Worm (Caenorhabditis elegans): ENCODE data around the gene coq-6.

coq-6 gene

DNA sequence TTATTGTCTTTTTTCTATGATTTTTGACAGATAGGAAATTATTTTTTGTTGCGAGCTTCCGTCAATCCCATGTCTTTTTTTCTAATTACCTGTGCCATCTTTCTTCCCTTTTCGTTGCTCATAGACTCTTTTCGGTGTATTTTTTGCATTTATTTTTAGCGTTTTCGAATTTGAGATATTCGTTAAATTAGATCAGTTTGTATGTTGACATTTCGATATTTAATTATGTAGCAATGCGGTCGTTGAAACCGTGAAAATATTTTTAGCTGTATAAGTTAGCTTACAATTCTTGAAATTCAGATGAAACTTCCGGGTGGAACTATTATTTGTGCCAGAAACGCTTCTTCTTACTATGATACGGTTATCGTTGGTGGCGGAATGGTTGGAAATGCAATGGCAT is at the start of gene coq-6:
Gene coq-6 (plus strand): TSS at position 301 of the 400 bp plus-strand sequence.
- no peak for TF ChIP-seq unc-62 (GFP tag; optimal IDR thresholded peaks at IDR 0.05)

DNA sequence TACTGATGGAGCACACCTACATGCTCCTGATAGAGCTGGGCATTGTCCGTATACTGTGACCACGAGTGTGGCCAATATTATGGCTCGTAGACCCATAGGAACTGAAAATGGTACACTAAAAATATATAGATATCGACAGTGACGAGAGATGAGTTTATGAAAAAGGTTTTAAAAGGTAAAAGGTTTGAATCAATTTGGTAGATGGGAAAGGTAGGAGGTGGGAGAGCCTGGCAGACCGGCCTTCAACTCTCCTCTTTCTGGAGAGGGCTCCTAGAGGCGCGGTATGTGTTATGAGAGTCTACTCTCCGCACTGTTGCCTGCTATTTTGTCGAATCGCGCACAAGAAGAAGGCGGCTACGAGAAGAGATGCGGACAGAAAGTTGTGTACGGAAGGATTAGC is 49.1 kb upstream of the coq-6 start, which contains the start of gene lron-2:
Gene lron-2 (minus strand): TSS at position 101 of the 400 bp plus-strand sequence.
- TF ChIP-seq unc-62 (GFP tag; optimal IDR thresholded peaks at IDR 0.05): no peak

- no peak for TF ChIP-seq unc-62 (GFP tag; optimal IDR thresholded peaks at IDR 0.05)
Observed at ce11 chrV:9291919-9292318, 44.6 kb upstream of the coq-6 start, which contains the start of gene ZK682.7. Gene ZK682.7, minus strand, starts transcription at chrV:9292165.

DNA sequence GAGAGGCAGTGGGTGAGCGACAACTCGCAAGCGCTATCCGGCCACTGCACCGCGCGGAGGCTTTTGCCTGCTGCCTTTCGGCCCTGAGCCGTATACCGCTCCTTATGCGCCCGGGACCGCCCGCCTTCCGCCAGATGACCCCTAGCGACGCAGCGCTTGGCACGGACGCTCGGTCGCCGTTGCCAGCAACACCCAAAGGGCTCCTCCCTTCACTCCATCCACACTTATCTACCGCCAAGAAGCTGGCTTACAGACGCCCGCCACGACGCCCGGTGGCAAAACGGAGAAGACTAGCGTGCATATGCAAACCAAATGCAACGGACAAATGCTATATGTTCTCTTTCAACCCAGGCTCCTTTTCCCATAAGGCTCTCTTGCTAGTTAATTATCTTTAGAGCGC is 43.2 kb upstream of the coq-6 start:
- TF ChIP-seq unc-62 (GFP tag; optimal IDR thresholded peaks at IDR 0.05): no peak

DNA sequence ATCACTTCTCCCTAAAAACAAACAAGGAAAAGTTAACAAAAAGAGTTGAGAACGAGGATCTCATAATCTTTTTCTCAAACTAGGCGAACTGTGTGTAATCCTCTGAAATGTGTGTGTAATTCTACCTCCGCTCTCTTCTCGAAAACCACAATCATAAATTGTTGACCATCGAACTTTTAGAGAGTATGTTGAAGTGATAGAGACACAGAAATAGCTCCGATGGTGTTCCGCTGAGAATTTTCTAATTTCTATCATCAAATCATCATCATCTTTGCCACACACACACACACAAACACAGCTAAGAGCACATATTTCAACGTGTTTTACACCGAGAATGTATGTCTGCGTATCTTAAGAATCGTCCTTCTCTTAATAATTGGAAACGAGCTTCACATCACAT is 41.0 kb upstream of the coq-6 start:
- TF ChIP-seq unc-62 (GFP tag; optimal IDR thresholded peaks at IDR 0.05): no peak

DNA sequence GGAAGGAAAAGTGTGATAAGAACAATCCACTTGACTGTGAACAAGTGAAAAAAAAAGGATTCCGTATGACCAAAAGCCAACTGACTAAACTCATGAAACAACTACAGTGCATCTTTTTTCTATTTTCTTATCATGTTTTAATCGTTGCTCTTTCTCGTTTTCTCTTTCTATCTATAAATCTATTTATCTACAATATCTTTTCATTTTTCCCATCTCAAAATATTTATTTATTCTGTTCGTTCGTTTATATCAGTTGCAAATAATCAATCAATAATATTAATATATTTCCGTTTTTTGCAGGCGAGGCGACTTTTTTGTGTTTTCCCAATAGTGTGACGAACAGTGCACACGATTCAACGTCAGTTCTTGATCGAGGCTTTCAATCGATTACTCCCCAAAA is 39.2 kb upstream of the coq-6 start, which contains the start of gene F44A2.5:
Gene F44A2.5 (plus strand): TSS at position 301 of the 400 bp plus-strand sequence.
- TF ChIP-seq unc-62 (GFP tag; optimal IDR thresholded peaks at IDR 0.05): no peak

ce11 chrV:9303026-9303425 is 33.5 kb upstream of the coq-6 start, which contains the start of gene nhr-39:
Gene nhr-39, plus strand, starts transcription at chrV:9303326.
- no peak for TF ChIP-seq unc-62 (GFP tag; optimal IDR thresholded peaks at IDR 0.05)

DNA sequence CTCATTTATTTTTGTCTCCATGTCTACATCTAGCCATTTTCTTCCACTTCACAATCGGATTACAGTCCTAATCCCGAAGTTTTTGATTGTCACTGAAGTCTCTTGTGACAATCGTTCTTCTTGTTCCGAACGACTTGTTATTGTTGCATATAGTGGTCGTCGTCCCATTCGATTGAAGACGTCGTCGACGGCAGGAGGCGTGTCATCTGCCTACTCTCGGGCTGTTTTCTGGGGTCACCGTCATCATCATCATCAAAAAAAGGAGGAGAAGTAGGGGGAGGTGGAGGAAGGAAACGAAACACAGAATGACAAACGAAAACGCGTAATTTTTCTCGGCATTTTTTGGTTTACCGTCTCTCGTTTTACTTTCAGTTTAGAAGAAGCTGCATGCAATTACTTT is 31.4 kb upstream of the coq-6 start, which contains the start of gene F44A2.3:
Gene F44A2.3 (plus strand): TSS at position 301 of the 400 bp plus-strand sequence.
- TF ChIP-seq unc-62 (GFP tag; optimal IDR thresholded peaks at IDR 0.05): no peak

DNA sequence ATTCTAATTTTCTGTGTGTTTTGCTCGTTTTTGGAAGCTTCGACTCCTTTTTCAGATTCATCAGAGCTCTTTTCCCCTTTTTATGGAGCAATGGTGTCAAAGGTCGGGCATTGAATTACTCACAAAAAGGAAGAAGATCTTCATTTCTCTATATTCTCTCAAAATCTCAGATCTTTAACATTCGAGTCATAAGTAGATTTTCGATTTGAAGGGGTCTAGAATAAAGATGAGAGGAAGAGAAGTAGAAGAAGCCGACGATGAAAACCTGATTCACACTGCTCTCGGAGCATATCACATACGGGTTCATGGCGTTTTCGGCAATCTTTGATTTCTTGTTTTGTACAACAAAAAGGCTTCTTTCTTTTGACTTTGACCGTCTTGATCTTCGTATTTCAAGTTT is 24.2 kb upstream of the coq-6 start:
- TF ChIP-seq unc-62 (GFP tag; optimal IDR thresholded peaks at IDR 0.05): no peak

- no peak for TF ChIP-seq unc-62 (GFP tag; optimal IDR thresholded peaks at IDR 0.05)
Observed at ce11 chrV:9314408-9314807, 22.2 kb upstream of the coq-6 start.

DNA sequence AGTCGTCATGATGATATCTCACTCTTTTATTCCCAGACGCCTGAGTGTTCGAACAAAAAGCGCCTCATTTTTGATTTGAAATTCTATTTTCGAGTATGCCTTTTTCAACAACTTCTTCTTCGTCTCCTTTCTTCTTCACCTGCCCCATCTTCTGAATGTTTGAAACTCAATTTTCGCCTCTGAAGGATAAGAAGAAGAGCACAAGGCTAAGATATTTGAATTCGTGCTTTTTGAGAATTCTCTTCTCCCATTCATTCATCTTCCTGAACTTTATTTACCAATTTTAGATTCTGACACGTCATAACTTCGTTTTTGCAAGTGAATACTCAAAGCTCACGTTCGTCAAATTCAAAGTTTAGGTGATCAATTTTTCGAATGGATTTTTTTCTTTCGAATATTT is 19.6 kb upstream of the coq-6 start:
- TF ChIP-seq unc-62 (GFP tag; optimal IDR thresholded peaks at IDR 0.05): no peak

ce11 chrV:9318046-9318445 is 18.5 kb upstream of the coq-6 start, which contains the start of gene kvs-3:
Gene kvs-3, plus strand, starts transcription at chrV:9318311.
- no peak for TF ChIP-seq unc-62 (GFP tag; optimal IDR thresholded peaks at IDR 0.05)

DNA sequence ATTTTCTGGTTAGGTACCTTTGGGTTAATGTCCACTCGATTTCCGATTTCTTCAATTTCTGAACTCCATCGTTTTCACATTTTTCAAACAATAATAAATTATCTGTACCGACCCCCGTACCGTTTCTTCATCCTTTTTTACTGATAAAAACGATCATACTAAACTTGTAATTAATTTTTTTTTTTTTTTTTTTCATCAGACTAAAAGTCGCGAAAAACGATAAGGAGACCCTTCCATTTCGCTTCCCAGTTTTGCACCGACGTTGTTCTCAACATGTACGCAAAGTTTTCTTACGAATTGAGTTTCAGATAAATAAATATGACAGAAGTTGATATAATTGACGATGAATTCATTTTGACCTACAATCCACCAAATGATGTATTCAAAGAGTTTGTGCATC is 15.4 kb upstream of the coq-6 start, which contains the start of gene F44A2.7:
Gene F44A2.7 (plus strand): TSS at position 301 of the 400 bp plus-strand sequence.
- no peak for TF ChIP-seq unc-62 (GFP tag; optimal IDR thresholded peaks at IDR 0.05)

DNA sequence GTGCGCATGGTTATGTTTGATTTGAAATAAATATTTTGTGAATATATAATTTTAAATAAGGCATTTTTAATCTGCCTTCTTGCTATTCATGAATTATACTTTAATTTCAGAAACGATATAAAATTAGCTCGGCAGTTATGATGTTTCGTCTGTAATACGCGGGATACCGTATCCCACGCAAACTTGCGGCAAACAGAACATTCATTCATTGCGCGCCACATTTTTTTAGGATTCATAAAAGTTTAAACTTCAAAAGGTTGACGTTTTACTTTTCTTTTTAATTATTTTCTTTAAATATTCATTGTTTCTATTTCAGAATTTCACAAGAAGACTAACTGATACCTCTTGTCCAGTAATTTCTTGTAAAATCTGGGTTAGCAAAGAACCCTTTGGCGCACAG is 13.7 kb upstream of the coq-6 start, which contains the start of gene tag-153:
Gene tag-153 (plus strand): TSS at position 200 of the 400 bp plus-strand sequence.
- TF ChIP-seq unc-62 (GFP tag; optimal IDR thresholded peaks at IDR 0.05): no peak

- TF ChIP-seq unc-62 (GFP tag; optimal IDR thresholded peaks at IDR 0.05): no peak
Observed at ce11 chrV:9324167-9324566, 12.4 kb upstream of the coq-6 start.

DNA sequence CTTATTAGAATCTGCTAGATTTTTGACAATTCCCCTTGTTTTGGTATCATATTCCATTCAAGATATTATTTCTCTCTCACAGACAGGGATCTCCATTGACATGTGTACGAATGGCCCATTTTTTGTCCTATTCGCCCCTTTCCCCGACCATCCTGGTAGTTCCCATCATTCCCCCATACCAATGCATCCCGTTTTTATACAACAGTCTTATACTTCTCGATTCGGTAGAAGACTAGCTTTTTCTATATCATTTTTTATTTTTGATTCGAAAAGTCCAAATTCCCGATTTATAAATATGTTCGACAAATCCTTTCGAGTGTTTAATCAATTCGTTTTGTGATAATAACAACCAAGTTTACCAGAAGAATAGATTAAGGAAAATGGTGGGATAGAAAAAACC is 9.7 kb upstream of the coq-6 start:
- TF ChIP-seq unc-62 (GFP tag; optimal IDR thresholded peaks at IDR 0.05): no peak

- TF ChIP-seq unc-62 (GFP tag; optimal IDR thresholded peaks at IDR 0.05): no peak
Observed at ce11 chrV:9327691-9328090, 8.9 kb upstream of the coq-6 start.

- TF ChIP-seq unc-62 (GFP tag; optimal IDR thresholded peaks at IDR 0.05): no peak
Observed at ce11 chrV:9328670-9329069, 7.9 kb upstream of the coq-6 start, which contains the start of gene K07B1.4. Gene K07B1.4, plus strand, starts transcription at chrV:9328970.
